Worm (Caenorhabditis elegans) whole organism, mixed stage, embryonic: ENCODE measurements around the gene fbxa-71.
A peak's percentile ranks its signal among the peaks of the same experiment; 100 is the strongest.

Experiments
- blmp-1 ChIP-seq: fragments of 150-350 bp; optimal IDR thresholded peaks from 2 replicates; lab custom pipeline; 2014; ENCODE audit warnings: missing biosample characterization, missing genetic modification characterization
- lin-13 ChIP-seq: fragments of 150-350 bp; optimal IDR thresholded peaks from 2 replicates; lab custom pipeline; 2014; ENCODE audit warnings: missing biosample characterization, missing genetic modification characterization
- lsy-2 ChIP-seq: fragments of 150-350 bp; optimal IDR thresholded peaks from 2 replicates; lab custom pipeline; 2014; ENCODE audit warnings: missing biosample characterization, missing genetic modification characterization
- nhr-2 ChIP-seq: fragments of 150-350 bp; optimal IDR thresholded peaks from 2 replicates; lab custom pipeline; 2014; ENCODE audit warnings: missing biosample characterization, missing genetic modification characterization
- nhr-237 ChIP-seq: fragments of 150-350 bp; optimal IDR thresholded peaks from 2 replicates; lab custom pipeline; 2014; ENCODE audit warnings: missing biosample characterization, missing genetic modification characterization
- nhr-28 ChIP-seq: fragments of 150-350 bp; optimal IDR thresholded peaks from 2 replicates; lab custom pipeline; 2014; ENCODE audit warnings: missing biosample characterization, missing genetic modification characterization
- pha-4 ChIP-seq: fragments of 150-350 bp; optimal IDR thresholded peaks from 2 replicates; lab custom pipeline; 2018; ENCODE audit warnings: missing biosample characterization, missing genetic modification reagents, missing genetic modification characterization
- unc-62 ChIP-seq: fragments of 150-350 bp; optimal IDR thresholded peaks from 2 replicates; lab custom pipeline; 2014; ENCODE audit warnings: missing biosample characterization, missing genetic modification reagents, missing genetic modification characterization
- ztf-11 ChIP-seq: fragments of 150-350 bp; optimal IDR thresholded peaks from 2 replicates; lab custom pipeline; 2014; ENCODE audit warnings: missing biosample characterization, missing genetic modification characterization

- TF ChIP-seq ztf-11 (no peak), blmp-1 (tag; lab: Kevin White, UChicago) (no peak), unc-62 (GFP tag; lab: Kevin White, UChicago) (no peak), lin-13 (peak; percentile 56), nhr-28 (tag; lab: Kevin White, UChicago) (no peak), nhr-2 (tag; lab: Kevin White, UChicago) (peak; percentile 25), nhr-237 (tag; lab: Kevin White, UChicago) (no peak), lsy-2 (tag; lab: Kevin White, UChicago) (peak; percentile 0), pha-4 (tag; lab: Kevin White, UChicago) (peak; percentile 31)
Observed at ce11 chrIII:2304867-2305266, 49.2 kb downstream of the fbxa-71 start, which contains the start of gene Y54F10BM.9.
